Fruit fly (Drosophila melanogaster) whole organism, embryonic: ENCODE data around the gene Sec23.

Source experiments
- Asciz ChIP-seq: fragments of 200-800 bp; sonication (Bioruptor generic); optimal IDR thresholded peaks from 2 replicates; lab custom pipeline; 2017; ENCODE audit warnings: missing biosample characterization, mild to moderate bottlenecking, missing genetic modification characterization, missing genetic modification reagents
- CG11456 ChIP-seq: fragments of 200-800 bp; sonication (Bioruptor generic); IDR thresholded peaks from 3 replicates; pipeline ENCODE4 v1.3.6; 2022; ENCODE audit warnings: missing biosample characterization, missing genetic modification characterization
- CG11504 ChIP-seq: fragments of 200-800 bp; sonication (Bioruptor generic); optimal IDR thresholded peaks from 3 replicates; lab custom pipeline; 2019; ENCODE audit warnings: missing biosample characterization, mild to moderate bottlenecking, missing genetic modification characterization, moderate library complexity
- CG11723 ChIP-seq: fragments of 200-800 bp; sonication (Bioruptor generic); optimal IDR thresholded peaks from 2 replicates; lab custom pipeline; 2017; ENCODE audit warnings: missing biosample characterization, mild to moderate bottlenecking, missing genetic modification characterization
- CG13775 ChIP-seq: fragments of 200-800 bp; sonication (Bioruptor generic); optimal IDR thresholded peaks from 3 replicates; lab custom pipeline; 2017; ENCODE audit warnings: missing biosample characterization, mild to moderate bottlenecking, missing genetic modification characterization
- CG14014 ChIP-seq: fragments of 200-800 bp; sonication (Bioruptor generic); IDR thresholded peaks from 2 replicates; pipeline ENCODE4 v1.3.6; 2022; ENCODE audit warnings: missing biosample characterization, missing genetic modification characterization
- CG15011 ChIP-seq: fragments of 200-800 bp; sonication (Bioruptor generic); optimal IDR thresholded peaks from 3 replicates; lab custom pipeline; 2018; ENCODE audit warnings: missing biosample characterization, mild to moderate bottlenecking, missing genetic modification characterization
- CG15269 ChIP-seq: fragments of 200-800 bp; sonication (Bioruptor generic); optimal IDR thresholded peaks from 2 replicates; lab custom pipeline; 2018; ENCODE audit warnings: missing biosample characterization, mild to moderate bottlenecking, missing genetic modification characterization, moderate library complexity
- CG16813 ChIP-seq: fragments of 200-800 bp; sonication (Bioruptor generic); IDR thresholded peaks from 3 replicates; pipeline ENCODE4 v1.3.6; 2022; ENCODE audit warnings: missing biosample characterization, missing genetic modification characterization; ENCODE audit not compliant: partially characterized antibody
- CG17359 ChIP-seq: fragments of 200-800 bp; sonication (Bioruptor generic); optimal IDR thresholded peaks from 3 replicates; lab custom pipeline; 2018; ENCODE audit warnings: missing biosample characterization, mild to moderate bottlenecking, missing genetic modification characterization, moderate library complexity
- CG17361 ChIP-seq: fragments of 200-800 bp; sonication (Bioruptor generic); IDR thresholded peaks from 3 replicates; pipeline ENCODE4 v1.3.6; 2022; ENCODE audit warnings: missing biosample characterization, missing genetic modification characterization
- CG17802 ChIP-seq: fragments of 200-800 bp; sonication (Bioruptor generic); optimal IDR thresholded peaks from 2 replicates; lab custom pipeline; 2018; ENCODE audit warnings: missing biosample characterization, mild to moderate bottlenecking, missing genetic modification characterization, moderate library complexity
- CG18619 ChIP-seq: fragments of 200-800 bp; sonication (Bioruptor generic); optimal IDR thresholded peaks from 3 replicates; lab custom pipeline; 2017; ENCODE audit warnings: missing biosample characterization, mild to moderate bottlenecking, missing genetic modification characterization
- CG2199 ChIP-seq: fragments of 200-800 bp; sonication (Bioruptor generic); IDR thresholded peaks from 3 replicates; pipeline ENCODE4 v1.3.6; 2022; ENCODE audit warnings: missing biosample characterization, missing genetic modification characterization
- CG3163 ChIP-seq: fragments of 200-800 bp; sonication (Bioruptor generic); optimal IDR thresholded peaks from 3 replicates; lab custom pipeline; 2016; ENCODE audit warnings: missing biosample characterization, missing genetic modification characterization
- CG34224 ChIP-seq: fragments of 200-800 bp; sonication (Bioruptor generic); IDR thresholded peaks from 3 replicates; pipeline ENCODE4 v1.3.6; 2022; ENCODE audit warnings: missing biosample characterization, missing genetic modification characterization; ENCODE audit not compliant: partially characterized antibody
- CG6175 ChIP-seq: fragments of 200-800 bp; sonication (Bioruptor generic); IDR thresholded peaks from 3 replicates; pipeline ENCODE4 v1.3.6; 2022; ENCODE audit warnings: missing biosample characterization, missing genetic modification characterization
- CG6254 ChIP-seq: fragments of 200-800 bp; sonication (Bioruptor generic); optimal IDR thresholded peaks from 3 replicates; lab custom pipeline; 2017; ENCODE audit warnings: mild to moderate bottlenecking, missing biosample characterization, missing genetic modification reagents, missing genetic modification characterization
- CG6683 ChIP-seq: fragments of 200-800 bp; sonication (Bioruptor generic); optimal IDR thresholded peaks from 2 replicates; lab custom pipeline; 2017; ENCODE audit warnings: missing biosample characterization, mild to moderate bottlenecking, missing genetic modification characterization, missing genetic modification reagents
- CG8359 ChIP-seq: fragments of 200-800 bp; sonication (Bioruptor generic); optimal IDR thresholded peaks from 2 replicates; lab custom pipeline; 2017; ENCODE audit warnings: missing biosample characterization, mild to moderate bottlenecking, missing genetic modification characterization, borderline replicate concordance
- Dad ChIP-seq: fragments of 200-800 bp; sonication (Bioruptor generic); optimal IDR thresholded peaks from 3 replicates; lab custom pipeline; 2016; ENCODE audit warnings: missing biosample characterization, missing genetic modification characterization
- Dip3 ChIP-seq: fragments of 200-800 bp; sonication (Bioruptor generic); optimal IDR thresholded peaks from 3 replicates; lab custom pipeline; 2016; ENCODE audit warnings: missing biosample characterization, missing genetic modification characterization
- Hey ChIP-seq: fragments of 200-800 bp; sonication (Bioruptor generic); optimal IDR thresholded peaks from 3 replicates; lab custom pipeline; 2018; ENCODE audit warnings: missing biosample characterization, mild to moderate bottlenecking, missing genetic modification characterization
- Kr ChIP-seq: fragments of 200-800 bp; sonication (Bioruptor generic); optimal IDR thresholded peaks from 2 replicates; lab custom pipeline; 2017; ENCODE audit warnings: missing biosample characterization, mild to moderate bottlenecking, missing genetic modification characterization
- Opbp ChIP-seq: fragments of 200-800 bp; sonication (Bioruptor generic); IDR thresholded peaks from 3 replicates; pipeline ENCODE4 v1.3.6; 2022; ENCODE audit warnings: missing biosample characterization, missing genetic modification characterization; ENCODE audit not compliant: partially characterized antibody
- Scr ChIP-seq: fragments of 200-800 bp; sonication (Bioruptor generic); IDR thresholded peaks from 2 replicates; pipeline ENCODE4 v1.3.6; 2022; ENCODE audit warnings: missing biosample characterization, missing genetic modification characterization; ENCODE audit not compliant: partially characterized antibody
- Sry-δ ChIP-seq: fragments of 200-800 bp; sonication (Bioruptor generic); optimal IDR thresholded peaks from 2 replicates; lab custom pipeline; 2016; ENCODE audit warnings: missing biosample characterization, missing genetic modification characterization
- Ssrp ChIP-seq: fragments of 200-800 bp; sonication (Bioruptor generic); optimal IDR thresholded peaks from 2 replicates; lab custom pipeline; 2018; ENCODE audit warnings: missing biosample characterization, mild to moderate bottlenecking, missing genetic modification characterization, moderate library complexity
- chn ChIP-seq: fragments of 200-800 bp; sonication (Bioruptor generic); optimal IDR thresholded peaks from 2 replicates; lab custom pipeline; 2016; ENCODE audit warnings: missing biosample characterization, missing genetic modification characterization
- crc ChIP-seq: fragments of 200-800 bp; sonication (Bioruptor generic); optimal IDR thresholded peaks from 2 replicates; lab custom pipeline; 2016; ENCODE audit warnings: missing biosample characterization, missing genetic modification characterization
- gce ChIP-seq: fragments of 200-800 bp; sonication (Bioruptor generic); IDR thresholded peaks from 3 replicates; pipeline ENCODE4 v1.3.6; 2022; ENCODE audit warnings: missing biosample characterization, missing genetic modification characterization
- grau ChIP-seq: fragments of 200-800 bp; optimal IDR thresholded peaks from 3 replicates; lab custom pipeline; 2019; ENCODE audit warnings: missing biosample characterization, mild to moderate bottlenecking, missing genetic modification characterization, moderate library complexity
- gsb-n ChIP-seq: fragments of 200-800 bp; sonication (Bioruptor generic); optimal IDR thresholded peaks from 3 replicates; lab custom pipeline; 2018; ENCODE audit warnings: missing biosample characterization, mild to moderate bottlenecking, missing genetic modification characterization
- h ChIP-seq: fragments of >200 bp; optimal IDR thresholded peaks from 2 replicates; lab custom pipeline; 2017
- jigr1 ChIP-seq: fragments of 200-800 bp; sonication (Bioruptor generic); IDR thresholded peaks from 3 replicates; pipeline ENCODE4 v1.3.6; 2022; ENCODE audit warnings: missing biosample characterization, missing genetic modification characterization
- ken ChIP-seq: fragments of 200-800 bp; sonication (Bioruptor generic); IDR thresholded peaks from 3 replicates; pipeline ENCODE4 v1.3.6; 2022; ENCODE audit warnings: missing biosample characterization, missing genetic modification characterization
- lola ChIP-seq, 3 experiments: fragments of >200 bp in 2 of 3; fragments of 200-800 bp in 1 of 3; sonication (Bioruptor generic) in 1 of 3; optimal IDR thresholded peaks; 2 replicates each; lab custom pipeline; 2017 to 2019; ENCODE audit warnings: missing biosample characterization in 3 of 3, missing genetic modification characterization in 3 of 3, mild to moderate bottlenecking in 1 of 3, moderate library complexity in 1 of 3
- maf-S ChIP-seq: fragments of 200-800 bp; sonication (Bioruptor generic); optimal IDR thresholded peaks from 2 replicates; lab custom pipeline; 2016; ENCODE audit warnings: missing biosample characterization, missing genetic modification characterization
- mirr ChIP-seq: fragments of 200-800 bp; sonication (Bioruptor generic); optimal IDR thresholded peaks from 3 replicates; lab custom pipeline; 2018; ENCODE audit warnings: missing biosample characterization, mild to moderate bottlenecking, missing genetic modification characterization
- prd ChIP-seq, 3 experiments: fragments of >200 bp in 2 of 3; fragments of 200-800 bp in 1 of 3; sonication (Bioruptor generic) in 1 of 3; optimal IDR thresholded peaks in 2 of 3; IDR thresholded peaks in 1 of 3; 2 replicates in 2 of 3; 3 replicates in 1 of 3; pipeline versions ENCODE4 v1.3.6 to Lab custom; 2017 to 2022; ENCODE audit warnings: missing biosample characterization in 1 of 3, missing genetic modification characterization in 1 of 3
- run ChIP-seq: fragments of 200-800 bp; sonication (Bioruptor generic); optimal IDR thresholded peaks from 3 replicates; lab custom pipeline; 2018; ENCODE audit warnings: missing biosample characterization, mild to moderate bottlenecking, missing genetic modification characterization
- scrt ChIP-seq: fragments of 200-800 bp; sonication (Bioruptor generic); optimal IDR thresholded peaks from 2 replicates; lab custom pipeline; 2018; ENCODE audit warnings: missing biosample characterization, mild to moderate bottlenecking, missing genetic modification characterization, moderate library complexity
- shn ChIP-seq: fragments of 200-800 bp; sonication (Bioruptor generic); optimal IDR thresholded peaks from 3 replicates; lab custom pipeline; 2016; ENCODE audit warnings: missing biosample characterization, missing genetic modification characterization
- slbo ChIP-seq: fragments of 200-800 bp; sonication (Bioruptor generic); IDR thresholded peaks from 2 replicates; pipeline ENCODE4 v1.3.6; 2022; ENCODE audit warnings: missing biosample characterization, missing genetic modification characterization
- so ChIP-seq: fragments of 200-800 bp; sonication (Bioruptor generic); IDR thresholded peaks from 3 replicates; pipeline ENCODE4 v1.3.6; 2022; ENCODE audit warnings: missing biosample characterization, missing genetic modification characterization
- sob ChIP-seq: fragments of 200-800 bp; sonication (Bioruptor generic); IDR thresholded peaks from 2 replicates; pipeline ENCODE4 v1.3.6; 2022; ENCODE audit warnings: missing biosample characterization, missing genetic modification characterization
- ssp ChIP-seq: fragments of 200-800 bp; sonication (Bioruptor generic); IDR thresholded peaks from 2 replicates; pipeline ENCODE4 v1.3.6; 2022; ENCODE audit warnings: missing biosample characterization, missing genetic modification characterization

The Sec23 gene

DNA sequence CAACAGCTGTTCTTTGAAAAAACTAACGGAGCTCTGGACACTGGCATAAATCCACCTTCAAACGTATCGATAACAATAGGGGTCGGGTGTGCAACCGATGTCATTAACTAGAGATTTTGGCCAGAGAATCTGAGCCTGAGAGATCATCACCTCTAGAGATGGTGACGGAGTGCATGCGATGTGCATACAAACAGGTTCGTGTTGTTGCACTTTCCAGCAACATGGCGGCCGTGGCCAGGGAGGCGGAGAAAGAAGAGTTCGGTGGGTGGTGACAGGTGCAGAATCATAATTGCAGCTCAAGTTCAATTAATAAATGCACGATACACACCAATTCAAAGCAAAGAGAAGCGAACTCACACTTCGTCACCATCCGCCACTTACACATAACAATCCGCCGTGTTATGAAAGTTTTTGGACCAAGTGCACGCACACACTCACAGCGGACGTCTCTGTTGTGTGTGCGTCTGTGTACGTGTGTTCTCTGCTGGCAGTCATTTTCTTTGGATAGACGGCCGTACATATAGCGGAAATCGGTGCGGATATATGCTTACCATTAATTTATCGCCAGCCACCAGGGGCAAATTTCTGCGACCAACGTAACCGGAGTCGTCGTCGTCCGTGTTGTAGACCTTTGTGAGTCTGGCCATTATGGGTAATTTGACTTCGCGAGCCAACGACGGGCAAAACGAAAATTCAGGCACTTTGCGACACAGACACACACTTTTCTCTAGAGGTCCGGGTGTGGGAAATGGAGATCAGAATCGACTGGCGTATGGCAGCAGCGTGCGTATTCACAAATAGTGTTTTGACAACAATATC lies 10.3 kb downstream of the Sec23 start (continued):
- TF ChIP-seq CG16813 (GFP tag; lab: Robert Waterston, UW) (peak; percentile 39; the same call in 1 of the 3 replicates), Opbp (GFP tag; lab: Robert Waterston, UW) (0 out of 3 replicates have a peak, but pooled peaks have one; percentile 25), CG11456 (GFP tag; lab: Robert Waterston, UW) (no peak)

DNA sequence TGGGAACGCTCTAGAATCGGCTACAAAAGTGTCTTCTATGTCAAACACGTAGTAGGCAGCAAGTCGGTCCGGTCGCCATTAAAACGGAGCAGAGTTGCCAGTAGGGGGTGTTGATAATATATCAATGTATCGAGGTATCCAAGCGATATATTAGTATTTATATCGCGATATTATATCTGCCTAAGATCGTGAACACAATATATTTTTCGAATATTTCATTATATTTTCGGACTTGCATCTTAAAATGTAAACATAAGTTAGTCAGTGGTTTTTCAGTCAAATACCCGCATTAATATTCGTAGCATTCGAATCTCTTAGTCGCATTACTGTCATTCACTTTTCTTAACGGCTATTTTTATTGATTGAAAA lies 10.9 kb downstream of the Sec23 start, which contains the start of gene CG2182:
Gene CG2182 (minus strand): TSS at position 84 of the 369 bp plus-strand sequence.
- TF ChIP-seq CG11723 (GFP tag; lab: Kevin White, UChicago), result no peak
- no peak for TF ChIP-seq Dip3 (GFP tag; lab: Kevin White, UChicago)
- TF ChIP-seq CG17361 (GFP tag; lab: Robert Waterston, UW), result no peak
- peak; percentile 53 for TF ChIP-seq Sry-δ (GFP tag; lab: Kevin White, UChicago)
- TF ChIP-seq lola (GFP tag; optimal IDR thresholded peaks at IDR 0.05; lab: Kevin White, UChicago), result no peak
- TF ChIP-seq mirr (GFP tag; lab: Kevin White, UChicago), result no peak
- TF ChIP-seq CG3163 (GFP tag; lab: Kevin White, UChicago), result no peak
- TF ChIP-seq Scr (GFP tag; lab: Robert Waterston, UW), result no peak
- no peak for TF ChIP-seq so (GFP tag; lab: Robert Waterston, UW)
- TF ChIP-seq ssp (GFP tag; lab: Robert Waterston, UW), result no peak
- TF ChIP-seq gce (GFP tag; lab: Robert Waterston, UW), result no peak
- TF ChIP-seq CG18619 (GFP tag; lab: Kevin White, UChicago), result no peak
- no peak for TF ChIP-seq maf-S (GFP tag; lab: Kevin White, UChicago)
- no peak for TF ChIP-seq Hey (tag; lab: Kevin White, UChicago)
- no peak for TF ChIP-seq grau (tag; lab: Kevin White, UChicago)
- TF ChIP-seq CG6683 (GFP tag; lab: Kevin White, UChicago), result no peak
- no peak for TF ChIP-seq CG17802 (tag; lab: Kevin White, UChicago)
- no peak for TF ChIP-seq shn
- TF ChIP-seq Ssrp (tag; lab: Kevin White, UChicago), result no peak
- TF ChIP-seq CG15269 (tag; lab: Kevin White, UChicago), result no peak
- TF ChIP-seq gsb-n (tag; lab: Kevin White, UChicago), result no peak
- TF ChIP-seq h (lab: Kevin White, UChicago), result no peak
- TF ChIP-seq crc, result no peak
- TF ChIP-seq CG6175 (GFP tag; lab: Robert Waterston, UW), result no peak
- TF ChIP-seq CG6254 (GFP tag; lab: Kevin White, UChicago), result no peak
- TF ChIP-seq chn (GFP tag; lab: Kevin White, UChicago), result no peak
- no peak for TF ChIP-seq Kr
- no peak for TF ChIP-seq sob (GFP tag; lab: Robert Waterston, UW)
- no peak for TF ChIP-seq ken (GFP tag; lab: Robert Waterston, UW)
- no peak for TF ChIP-seq CG14014 (GFP tag; lab: Robert Waterston, UW)
- no peak for TF ChIP-seq run (tag; lab: Kevin White, UChicago)
- TF ChIP-seq CG8359 (GFP tag; lab: Kevin White, UChicago), result no peak
- TF ChIP-seq Opbp (GFP tag; lab: Robert Waterston, UW), result peak; percentile 92
- peak; percentile 0 for TF ChIP-seq Dad (GFP tag; lab: Kevin White, UChicago)
- no peak for TF ChIP-seq CG13775 (GFP tag; lab: Kevin White, UChicago)
- TF ChIP-seq slbo (GFP tag; lab: Robert Waterston, UW), result peak; percentile 23
- TF ChIP-seq prd (optimal IDR thresholded peaks at IDR 0.05; lab: Kevin White, UChicago), result no peak
- no peak for TF ChIP-seq prd (GFP tag; IDR thresholded peaks at IDR 0.05; lab: Robert Waterston, UW)
- no peak for TF ChIP-seq CG17359
- no peak for TF ChIP-seq scrt (GFP tag; lab: Kevin White, UChicago)
- TF ChIP-seq CG34224 (GFP tag; lab: Robert Waterston, UW), result peak; percentile 9
- no peak for TF ChIP-seq CG15011 (GFP tag; lab: Kevin White, UChicago)
- no peak for TF ChIP-seq jigr1 (GFP tag; lab: Robert Waterston, UW)
- TF ChIP-seq Asciz, result no peak
- TF ChIP-seq CG11504 (tag; lab: Kevin White, UChicago), result no peak
- no peak for TF ChIP-seq CG2199 (GFP tag; lab: Robert Waterston, UW)
